Worm (Caenorhabditis elegans) whole organism, L1 larva: ENCODE data around the gene Y41G9A.5.

Source experiments
- aha-1 ChIP-seq: fragments of 150-350 bp; optimal IDR thresholded peaks from 2 replicates; lab custom pipeline; 2014; ENCODE audit warnings: missing biosample characterization, missing genetic modification characterization
- ces-1 ChIP-seq: fragments of 150-350 bp; optimal IDR thresholded peaks from 2 replicates; lab custom pipeline; 2014; ENCODE audit warnings: missing biosample characterization, missing genetic modification reagents, missing genetic modification characterization
- dpl-1 ChIP-seq, 3 experiments: fragments of 150-350 bp in 2 of 3; sonication (generic microtip) in 1 of 3; optimal IDR thresholded peaks; 2 replicates each; lab custom pipeline; 2014 to 2017; ENCODE audit warnings: missing biosample characterization in 3 of 3, missing genetic modification characterization in 3 of 3, missing genetic modification reagents in 3 of 3
- efl-1 ChIP-seq, 4 experiments: fragments of 150-350 bp; optimal IDR thresholded peaks in 3 of 4; peaks in 1 of 4; 1 replicate in 1 of 4; 2 replicates in 3 of 4; lab custom pipeline; 2014; ENCODE audit warnings: missing biosample characterization in 2 of 4, missing genetic modification characterization in 2 of 4, missing genetic modification reagents in 2 of 4
- fos-1 ChIP-seq: fragments of 150-350 bp; optimal IDR thresholded peaks from 2 replicates; lab custom pipeline; 2014; ENCODE audit warnings: missing biosample characterization, missing genetic modification characterization
- lsy-2 ChIP-seq, 2 experiments: fragments of 150-350 bp; optimal IDR thresholded peaks; 2 replicates each; lab custom pipeline; 2014; ENCODE audit warnings: missing biosample characterization in 2 of 2, missing genetic modification characterization in 2 of 2
- nhr-28 ChIP-seq: fragments of 150-350 bp; optimal IDR thresholded peaks from 2 replicates; lab custom pipeline; 2014; ENCODE audit warnings: missing biosample characterization, missing genetic modification characterization
- nhr-90 ChIP-seq: sonication (generic microtip); optimal IDR thresholded peaks from 2 replicates; lab custom pipeline; 2016; ENCODE audit warnings: mild to moderate bottlenecking, missing genetic modification characterization, missing compliant biosample characterization; ENCODE audit not compliant: poor library complexity
- rnt-1 ChIP-seq: sonication (generic microtip); optimal IDR thresholded peaks from 2 replicates; lab custom pipeline; 2016; ENCODE audit warnings: mild to moderate bottlenecking, missing genetic modification characterization, moderate library complexity, missing compliant biosample characterization
- snpc-4 ChIP-seq: fragments of 150-350 bp; optimal IDR thresholded peaks from 2 replicates; lab custom pipeline; 2014; ENCODE audit warnings: missing biosample characterization, missing genetic modification characterization
- ztf-11 ChIP-seq, 2 experiments: sonication (generic microtip); optimal IDR thresholded peaks; 2 replicates each; lab custom pipeline; 2016 to 2017; ENCODE audit warnings: missing genetic modification characterization in 2 of 2, missing biosample characterization in 1 of 2, missing compliant biosample characterization in 1 of 2

ce11 chrX:2996976-2997399 lies 50.5 kb downstream of the Y41G9A.5 start:
- TF ChIP-seq fos-1 (tag; lab: Kevin White, UChicago) (peak; percentile 99), ces-1 (GFP tag; lab: Kevin White, UChicago) (peak; percentile 88), aha-1 (tag; lab: Kevin White, UChicago) (peak; percentile 45), efl-1 (optimal IDR thresholded peaks at IDR 0.05; lab: Kevin White, UChicago) (peak; percentile 82 to 87), efl-1 (GFP tag; optimal IDR thresholded peaks at IDR 0.05 in 1 of 2; lab: Kevin White, UChicago) (peak; percentile 56 to 95), lsy-2 (tag; optimal IDR thresholded peaks at IDR 0.05; lab: Kevin White, UChicago) (peak; percentile 95 to 96), rnt-1 (tag; lab: Kevin White, UChicago) (peak; percentile 99), nhr-28 (tag; lab: Kevin White, UChicago) (peak; percentile 71), snpc-4 (tag; lab: Kevin White, UChicago) (peak; percentile 94), ztf-11 (tag; optimal IDR thresholded peaks at IDR 0.05; lab: Kevin White, UChicago) (peak; percentile 95 to 96), nhr-90 (tag; lab: Kevin White, UChicago) (peak; percentile 99), dpl-1 (GFP tag; optimal IDR thresholded peaks at IDR 0.05; lab: Kevin White, UChicago) (peak; percentile 57 to 66 (median 59))
